Worm (Caenorhabditis elegans) whole organism, late embryonic: ENCODE results near the gene gst-34.

Source experiments
- F13H6.1 ChIP-seq: sonication (generic microtip); optimal IDR thresholded peaks from 2 replicates; lab custom pipeline; 2016; ENCODE audit warnings: missing genetic modification characterization, missing compliant biosample characterization
- K02D7.2 ChIP-seq: sonication (generic microtip); optimal IDR thresholded peaks from 2 replicates; lab custom pipeline; 2017; ENCODE audit warnings: mild to moderate bottlenecking, missing genetic modification characterization, missing compliant biosample characterization
- Y22D7AL.16 ChIP-seq: sonication (generic microtip); optimal IDR thresholded peaks from 2 replicates; lab custom pipeline; 2016; ENCODE audit warnings: missing genetic modification characterization, missing compliant biosample characterization
- ama-1 ChIP-seq: fragments of 150-350 bp; optimal IDR thresholded peaks from 2 replicates; lab custom pipeline; 2014
- ceh-14 ChIP-seq: sonication (generic microtip); optimal IDR thresholded peaks from 2 replicates; lab custom pipeline; 2016; ENCODE audit warnings: missing genotype, missing genetic modification characterization, missing compliant biosample characterization
- ceh-18 ChIP-seq: sonication (generic microtip); optimal IDR thresholded peaks from 2 replicates; lab custom pipeline; 2016; ENCODE audit warnings: missing genetic modification characterization, missing compliant biosample characterization
- ceh-19 ChIP-seq: fragments of 200-800 bp; sonication (Bioruptor generic); optimal IDR thresholded peaks from 2 replicates; lab custom pipeline; 2018; ENCODE audit warnings: mild to moderate bottlenecking, missing genetic modification characterization, missing compliant biosample characterization
- ceh-2 ChIP-seq: sonication (generic microtip); optimal IDR thresholded peaks from 2 replicates; lab custom pipeline; 2016; ENCODE audit warnings: missing genotype, missing genetic modification characterization, missing compliant biosample characterization
- ceh-31 ChIP-seq: sonication (generic microtip); optimal IDR thresholded peaks from 2 replicates; lab custom pipeline; 2016; ENCODE audit warnings: missing genetic modification characterization, missing compliant biosample characterization
- che-1 ChIP-seq: sonication (generic microtip); optimal IDR thresholded peaks from 2 replicates; lab custom pipeline; 2016; ENCODE audit warnings: mild to moderate bottlenecking, missing genetic modification characterization, missing compliant biosample characterization
- dve-1 ChIP-seq: sonication (generic microtip); optimal IDR thresholded peaks from 2 replicates; lab custom pipeline; 2017; ENCODE audit warnings: antibody characterized with exemption, mild to moderate bottlenecking, missing genetic modification characterization, missing compliant biosample characterization
- elt-4 ChIP-seq: sonication (generic microtip); optimal IDR thresholded peaks from 2 replicates; lab custom pipeline; 2016; ENCODE audit warnings: missing genetic modification characterization, missing compliant biosample characterization
- eyg-1 ChIP-seq: sonication (generic microtip); optimal IDR thresholded peaks from 2 replicates; lab custom pipeline; 2016; ENCODE audit warnings: missing genotype, missing genetic modification characterization, missing compliant biosample characterization
- fkh-10 ChIP-seq: fragments of 150-350 bp; optimal IDR thresholded peaks from 2 replicates; lab custom pipeline; 2014; ENCODE audit warnings: missing biosample characterization, missing genetic modification reagents, missing genetic modification characterization
- hlh-13 ChIP-seq: fragments of 200-800 bp; sonication (Bioruptor generic); optimal IDR thresholded peaks from 2 replicates; lab custom pipeline; 2018; ENCODE audit warnings: mild to moderate bottlenecking, missing genetic modification characterization, missing compliant biosample characterization
- hlh-30 ChIP-seq: sonication (generic microtip); optimal IDR thresholded peaks from 2 replicates; lab custom pipeline; 2017; ENCODE audit warnings: antibody characterized with exemption, missing genetic modification characterization, missing compliant biosample characterization; ENCODE audit not compliant: insufficient read depth
- lim-6 ChIP-seq: sonication (generic microtip); optimal IDR thresholded peaks from 2 replicates; lab custom pipeline; 2016; ENCODE audit warnings: missing genetic modification characterization, missing compliant biosample characterization
- lin-11 ChIP-seq: fragments of 200-800 bp; sonication (Bioruptor generic); optimal IDR thresholded peaks from 2 replicates; lab custom pipeline; 2018; ENCODE audit warnings: mild to moderate bottlenecking, missing genetic modification characterization, missing compliant biosample characterization
- mec-3 ChIP-seq: sonication (generic microtip); optimal IDR thresholded peaks from 2 replicates; lab custom pipeline; 2016; ENCODE audit warnings: borderline replicate concordance, missing genetic modification characterization, missing compliant biosample characterization
- nfya-1 ChIP-seq: sonication (generic microtip); optimal IDR thresholded peaks from 2 replicates; lab custom pipeline; 2017; ENCODE audit warnings: missing genetic modification characterization, mild to moderate bottlenecking, missing compliant biosample characterization, antibody characterized with exemption, moderate library complexity
- nhr-11 ChIP-seq: fragments of 150-350 bp; optimal IDR thresholded peaks from 2 replicates; lab custom pipeline; 2014; ENCODE audit warnings: missing biosample characterization, missing genetic modification characterization
- nhr-232 ChIP-seq: sonication (generic microtip); optimal IDR thresholded peaks from 2 replicates; lab custom pipeline; 2016; ENCODE audit warnings: missing genetic modification characterization, missing compliant biosample characterization
- odd-2 ChIP-seq: sonication (generic microtip); optimal IDR thresholded peaks from 2 replicates; lab custom pipeline; 2017; ENCODE audit warnings: antibody characterized with exemption, mild to moderate bottlenecking, missing genetic modification characterization, missing compliant biosample characterization
- pag-3 ChIP-seq: sonication (generic microtip); optimal IDR thresholded peaks from 2 replicates; lab custom pipeline; 2016; ENCODE audit warnings: missing compliant biosample characterization, missing genetic modification characterization, borderline replicate concordance
- pat-9 ChIP-seq: fragments of 200-800 bp; sonication (Bioruptor generic); optimal IDR thresholded peaks from 2 replicates; lab custom pipeline; 2018; ENCODE audit warnings: mild to moderate bottlenecking, missing genetic modification characterization, moderate library complexity, missing compliant biosample characterization
- pax-1 ChIP-seq: fragments of 150-350 bp; optimal IDR thresholded peaks from 2 replicates; lab custom pipeline; 2014; ENCODE audit warnings: missing biosample characterization, missing genetic modification characterization
- pha-2 ChIP-seq: sonication (generic microtip); optimal IDR thresholded peaks from 2 replicates; lab custom pipeline; 2017; ENCODE audit warnings: mild to moderate bottlenecking, missing genetic modification characterization, missing compliant biosample characterization
- pros-1 ChIP-seq: fragments of 150-350 bp; optimal IDR thresholded peaks from 2 replicates; lab custom pipeline; 2014; ENCODE audit warnings: missing biosample characterization, missing genetic modification reagents, missing genetic modification characterization
- ref-2 ChIP-seq: sonication (generic microtip); optimal IDR thresholded peaks from 2 replicates; lab custom pipeline; 2016; ENCODE audit warnings: missing genetic modification characterization, missing compliant biosample characterization
- rnt-1 ChIP-seq: sonication (generic microtip); optimal IDR thresholded peaks from 2 replicates; lab custom pipeline; 2016; ENCODE audit warnings: missing genetic modification characterization, missing compliant biosample characterization
- sox-2 ChIP-seq: fragments of 200-800 bp; sonication (Bioruptor generic); IDR thresholded peaks from 2 replicates; pipeline ENCODE4 v1.3.6; 2022; ENCODE audit warnings: missing genetic modification reagents, missing genetic modification characterization, missing compliant biosample characterization
- sox-4 ChIP-seq: sonication (generic microtip); optimal IDR thresholded peaks from 2 replicates; lab custom pipeline; 2017; ENCODE audit warnings: mild to moderate bottlenecking, missing genetic modification characterization, inconsistent platforms, missing compliant biosample characterization
- tbx-2 ChIP-seq: sonication (generic microtip); optimal IDR thresholded peaks from 2 replicates; lab custom pipeline; 2016; ENCODE audit warnings: missing genetic modification characterization, missing compliant biosample characterization
- unc-3 ChIP-seq, 2 experiments: fragments of 200-800 bp in 1 of 2; sonication (Bioruptor generic) in 1 of 2; sonication (generic microtip) in 1 of 2; conservative IDR thresholded peaks in 1 of 2; optimal IDR thresholded peaks in 1 of 2; 2 replicates each; pipeline versions ENCODE4 v1.3.6 to Lab custom; 2016 to 2022; ENCODE audit warnings: missing compliant biosample characterization in 2 of 2, missing genetic modification characterization in 2 of 2, missing genetic modification reagents in 1 of 2
- unc-55 ChIP-seq: sonication (generic microtip); optimal IDR thresholded peaks from 2 replicates; lab custom pipeline; 2017; ENCODE audit warnings: missing biosample characterization, missing genetic modification reagents, missing genetic modification characterization
- zip-5 ChIP-seq: sonication (generic microtip); optimal IDR thresholded peaks from 2 replicates; lab custom pipeline; 2016; ENCODE audit warnings: missing genetic modification characterization, missing compliant biosample characterization

The gst-34 gene

ce11 chrII:15212260-15212914, 29.3 kb upstream of the gst-34 start:
- TF ChIP-seq mec-3 (tag; lab: Kevin White, UChicago) (no peak), ceh-19 (GFP tag; lab: Kevin White, UChicago) (no peak), fkh-10 (GFP tag; lab: Kevin White, UChicago) (no peak), eyg-1 (no peak), nhr-11 (tag; lab: Kevin White, UChicago) (no peak), dve-1 (tag; lab: Kevin White, UChicago) (no peak), rnt-1 (tag; lab: Kevin White, UChicago) (no peak), tbx-2 (no peak), K02D7.2 (tag; lab: Kevin White, UChicago) (no peak), hlh-30 (tag; lab: Kevin White, UChicago) (peak; percentile 29), ceh-18 (tag; lab: Kevin White, UChicago) (peak; percentile 14), ceh-31 (no peak), pros-1 (tag; lab: Kevin White, UChicago) (no peak), ceh-2 (no peak), ref-2 (tag; lab: Kevin White, UChicago) (no peak), odd-2 (tag; lab: Kevin White, UChicago) (no peak), pax-1 (tag; lab: Kevin White, UChicago) (no peak)

ce11 chrII:15209309-15209708, 26.3 kb upstream of the gst-34 start:
- TF ChIP-seq sox-4 (tag; lab: Kevin White, UChicago): no peak
- peak; percentile 52 for TF ChIP-seq hlh-30 (tag; lab: Kevin White, UChicago)

- TF ChIP-seq sox-2: no peak
- no peak for TF ChIP-seq hlh-13
- TF ChIP-seq ceh-14 (tag; lab: Kevin White, UChicago): no peak
- TF ChIP-seq lin-11: no peak
- no peak for TF ChIP-seq F13H6.1 (tag; lab: Kevin White, UChicago)
- no peak for TF ChIP-seq Y22D7AL.16 (tag; lab: Kevin White, UChicago)
- TF ChIP-seq unc-55: no peak
- TF ChIP-seq zip-5 (tag; lab: Kevin White, UChicago): no peak
- TF ChIP-seq lim-6 (tag; lab: Kevin White, UChicago): no peak
- TF ChIP-seq unc-3 (GFP tag; conservative IDR thresholded peaks at IDR 0.05; lab: Robert Waterston, UW): no peak
- no peak for TF ChIP-seq unc-3 (tag; optimal IDR thresholded peaks at IDR 0.05; lab: Kevin White, UChicago)
- TF ChIP-seq nfya-1 (tag; lab: Kevin White, UChicago): no peak
These were observed 25.8 kb upstream of the gst-34 start for ce11 chrII:15208874-15209273.

- TF ChIP-seq pag-3 (tag; lab: Kevin White, UChicago): no peak
- no peak for TF ChIP-seq che-1 (tag; lab: Kevin White, UChicago)
- TF ChIP-seq pha-2 (tag; lab: Kevin White, UChicago): no peak
- no peak for TF ChIP-seq elt-4 (tag; lab: Kevin White, UChicago)
- no peak for TF ChIP-seq pat-9 (tag; lab: Kevin White, UChicago)
- TF ChIP-seq ama-1 (lab: Kevin White, UChicago): no peak
- no peak for TF ChIP-seq nhr-232
These were observed 25.1 kb upstream of the gst-34 start for ce11 chrII:15208151-15208550.
